Worm (Caenorhabditis elegans): ENCODE results near the gene srz-96.

Gene srz-96

ce11 chrV:17177967-17178366 lies 21.1 kb upstream of the srz-96 start, which contains the start of gene srsx-1:
TSS of gene srsx-1 (minus strand) at chrV:17178067.
- TF ChIP-seq unc-39 (tag; optimal IDR thresholded peaks at IDR 0.05) = no peak

ce11 chrV:17178457-17178856 lies 20.6 kb upstream of the srz-96 start, which contains the start of gene srh-174:
TSS of gene srh-174 (plus strand) at chrV:17178757.
- TF ChIP-seq tbx-8 (GFP tag; optimal IDR thresholded peaks at IDR 0.05) (no peak), drap-1 (GFP tag; optimal IDR thresholded peaks at IDR 0.05) (no peak), lin-32 (GFP tag; optimal IDR thresholded peaks at IDR 0.05) (no peak), mep-1 (tag; optimal IDR thresholded peaks at IDR 0.05) (no peak), hlh-1 (tag; optimal IDR thresholded peaks at IDR 0.05) (no peak), mls-2 (tag; optimal IDR thresholded peaks at IDR 0.05) (no peak), zip-8 (tag; optimal IDR thresholded peaks at IDR 0.05) (no peak), ceh-39 (tag; optimal IDR thresholded peaks at IDR 0.05) (no peak)

ce11 chrV:17182045-17182444 lies 17.0 kb upstream of the srz-96 start, which contains the start of gene srh-159:
TSS of gene srh-159 (plus strand) at chrV:17182345.
- TF ChIP-seq mls-2 (tag; optimal IDR thresholded peaks at IDR 0.05) = no peak
- TF ChIP-seq nhr-2 (tag; optimal IDR thresholded peaks at IDR 0.05) = no peak
- TF ChIP-seq unc-62 (GFP tag; optimal IDR thresholded peaks at IDR 0.05) = no peak
- no peak for TF ChIP-seq lin-32 (GFP tag; optimal IDR thresholded peaks at IDR 0.05)
- TF ChIP-seq sptf-1 (tag; optimal IDR thresholded peaks at IDR 0.05) = no peak
- no peak for TF ChIP-seq ces-1 (GFP tag; optimal IDR thresholded peaks at IDR 0.05)
- TF ChIP-seq ceh-43 (GFP tag; optimal IDR thresholded peaks at IDR 0.05) = no peak
- no peak for TF ChIP-seq mab-5 (tag; optimal IDR thresholded peaks at IDR 0.05)
- TF ChIP-seq zip-8 (tag; optimal IDR thresholded peaks at IDR 0.05) = no peak
- no peak for TF ChIP-seq unc-39 (tag; optimal IDR thresholded peaks at IDR 0.05)
- TF ChIP-seq ceh-83 (GFP tag; optimal IDR thresholded peaks at IDR 0.05) = no peak
- no peak for TF ChIP-seq lin-13 (tag; optimal IDR thresholded peaks at IDR 0.05)
- no peak for TF ChIP-seq pha-4 (tag; optimal IDR thresholded peaks at IDR 0.05)
- TF ChIP-seq mep-1 (tag; optimal IDR thresholded peaks at IDR 0.05) = no peak
- no peak for TF ChIP-seq elt-1 (tag; optimal IDR thresholded peaks at IDR 0.05; ENCODE audit: borderline replicate concordance, insufficient read depth)
- no peak for TF ChIP-seq bed-3 (GFP tag; optimal IDR thresholded peaks at IDR 0.05)
- no peak for TF ChIP-seq nhr-12 (tag; optimal IDR thresholded peaks at IDR 0.05)
- TF ChIP-seq ham-2 (GFP tag; optimal IDR thresholded peaks at IDR 0.05) = no peak
- no peak for TF ChIP-seq nhr-237 (tag; optimal IDR thresholded peaks at IDR 0.05)

ce11 chrV:17190399-17190798 lies 8.6 kb upstream of the srz-96 start, which contains the start of gene str-199:
TSS of gene str-199 (minus strand) at chrV:17190499.
- no peak for TF ChIP-seq bed-3 (GFP tag; optimal IDR thresholded peaks at IDR 0.05)
- TF ChIP-seq nhr-28 (tag; optimal IDR thresholded peaks at IDR 0.05) = no peak
- TF ChIP-seq elt-3 (tag; optimal IDR thresholded peaks at IDR 0.05) = no peak
- TF ChIP-seq lin-13 (tag; optimal IDR thresholded peaks at IDR 0.05) = no peak
- no peak for TF ChIP-seq mab-5 (tag; optimal IDR thresholded peaks at IDR 0.05)
- TF ChIP-seq mep-1 (tag; optimal IDR thresholded peaks at IDR 0.05) = no peak
- TF ChIP-seq hlh-1 (tag; optimal IDR thresholded peaks at IDR 0.05) = no peak
- TF ChIP-seq pha-4 (tag; optimal IDR thresholded peaks at IDR 0.05) = no peak
- TF ChIP-seq ham-2 (GFP tag; optimal IDR thresholded peaks at IDR 0.05) = no peak
- TF ChIP-seq ceh-83 (GFP tag; optimal IDR thresholded peaks at IDR 0.05) = no peak
- no peak for TF ChIP-seq unc-39 (tag; optimal IDR thresholded peaks at IDR 0.05)

- TF ChIP-seq pha-4 (tag; optimal IDR thresholded peaks at IDR 0.05) (no peak), bed-3 (GFP tag; optimal IDR thresholded peaks at IDR 0.05) (no peak), nhr-12 (tag; optimal IDR thresholded peaks at IDR 0.05) (no peak), nhr-76 (tag; optimal IDR thresholded peaks at IDR 0.05) (no peak), ceh-39 (tag; optimal IDR thresholded peaks at IDR 0.05) (no peak), elt-1 (tag; optimal IDR thresholded peaks at IDR 0.05; ENCODE audit: borderline replicate concordance, insufficient read depth) (no peak), blmp-1 (tag; optimal IDR thresholded peaks at IDR 0.05) (no peak), zip-8 (tag; optimal IDR thresholded peaks at IDR 0.05) (no peak), tbx-8 (GFP tag; optimal IDR thresholded peaks at IDR 0.05) (no peak), sem-2 (GFP tag; optimal IDR thresholded peaks at IDR 0.05) (no peak), nhr-2 (tag; optimal IDR thresholded peaks at IDR 0.05) (no peak), sptf-1 (tag; optimal IDR thresholded peaks at IDR 0.05) (no peak), lin-13 (tag; optimal IDR thresholded peaks at IDR 0.05) (no peak), unc-62 (GFP tag; optimal IDR thresholded peaks at IDR 0.05) (no peak)
These were observed 6.8 kb upstream of the srz-96 start, which contains the start of gene srz-47 for ce11 chrV:17192238-17192637. TSS of gene srz-47 (minus strand) at chrV:17192338.

ce11 chrV:17201847-17202246 lies 2.8 kb downstream of the srz-96 start, which contains the start of gene Y68A4A.10:
TSS of gene Y68A4A.10 (plus strand) at chrV:17202147.
- TF ChIP-seq tbx-8 (GFP tag; optimal IDR thresholded peaks at IDR 0.05) (no peak), drap-1 (GFP tag; optimal IDR thresholded peaks at IDR 0.05) (no peak), unc-39 (tag; optimal IDR thresholded peaks at IDR 0.05) (no peak), lin-13 (tag; optimal IDR thresholded peaks at IDR 0.05) (no peak), nhr-237 (tag; optimal IDR thresholded peaks at IDR 0.05) (no peak), M03D4.4 (tag; optimal IDR thresholded peaks at IDR 0.05) (no peak), unc-120 (tag; optimal IDR thresholded peaks at IDR 0.05; ENCODE audit: poor library complexity, severe bottlenecking) (no peak)
